Fruit fly (Drosophila melanogaster): ENCODE data around the gene Jhbp12.

Gene Jhbp12

dm6 chr3R:24521313-24521712 lies 3.3 kb upstream of the Jhbp12 start:
- TF ChIP-seq CG32264 (GFP tag; optimal IDR thresholded peaks at IDR 0.05) (no peak), N (GFP tag; optimal IDR thresholded peaks at IDR 0.05) (no peak), h (GFP tag; optimal IDR thresholded peaks at IDR 0.05) (no peak), jim (GFP tag; optimal IDR thresholded peaks at IDR 0.05) (no peak), Dfd (GFP tag; optimal IDR thresholded peaks at IDR 0.05) (no peak), br (GFP tag; optimal IDR thresholded peaks at IDR 0.05) (no peak), Myc (optimal IDR thresholded peaks at IDR 0.05) (no peak), psq (GFP tag; optimal IDR thresholded peaks at IDR 0.05) (no peak), foxo (GFP tag; optimal IDR thresholded peaks at IDR 0.05) (no peak), CG9705 (GFP tag; optimal IDR thresholded peaks at IDR 0.05) (no peak), fru (GFP tag; optimal IDR thresholded peaks at IDR 0.05) (no peak), Hnf4 (GFP tag; optimal IDR thresholded peaks at IDR 0.05) (no peak), CrebA (GFP tag; optimal IDR thresholded peaks at IDR 0.05; ENCODE audit: borderline replicate concordance) (no peak), lola (GFP tag; optimal IDR thresholded peaks at IDR 0.05) (no peak), Hr83 (GFP tag; optimal IDR thresholded peaks at IDR 0.05; ENCODE audit: poor library complexity, severe bottlenecking) (no peak), Hr78 (GFP tag; optimal IDR thresholded peaks at IDR 0.05) (no peak), dmrt93B (GFP tag; optimal IDR thresholded peaks at IDR 0.05) (no peak), sage (GFP tag; optimal IDR thresholded peaks at IDR 0.05) (no peak), usp (GFP tag; optimal IDR thresholded peaks at IDR 0.05) (no peak)

- no peak for TF ChIP-seq sage (GFP tag; optimal IDR thresholded peaks at IDR 0.05)
- no peak for TF ChIP-seq sv (GFP tag; optimal IDR thresholded peaks at IDR 0.05)
- TF ChIP-seq lola (GFP tag; optimal IDR thresholded peaks at IDR 0.05) = no peak
- TF ChIP-seq Hr78 (GFP tag; optimal IDR thresholded peaks at IDR 0.05) = no peak
- no peak for TF ChIP-seq br (GFP tag; optimal IDR thresholded peaks at IDR 0.05)
- no peak for TF ChIP-seq GATAd (GFP tag; optimal IDR thresholded peaks at IDR 0.05)
- TF ChIP-seq Rel (GFP tag; optimal IDR thresholded peaks at IDR 0.05) = no peak
- TF ChIP-seq Rel (tag; optimal IDR thresholded peaks at IDR 0.05) = no peak
- no peak for TF ChIP-seq usp (GFP tag; optimal IDR thresholded peaks at IDR 0.05)
- no peak for TF ChIP-seq N (GFP tag; optimal IDR thresholded peaks at IDR 0.05)
- TF ChIP-seq Jra (GFP tag; optimal IDR thresholded peaks at IDR 0.05) = no peak
- TF ChIP-seq Vsx2 (GFP tag; optimal IDR thresholded peaks at IDR 0.05; ENCODE audit: partially characterized antibody) = no peak
- no peak for TF ChIP-seq brk (GFP tag; optimal IDR thresholded peaks at IDR 0.05)
- TF ChIP-seq Mio (GFP tag; optimal IDR thresholded peaks at IDR 0.05) = no peak
- TF ChIP-seq Hr83 (GFP tag; optimal IDR thresholded peaks at IDR 0.05; ENCODE audit: poor library complexity, severe bottlenecking) = no peak
- TF ChIP-seq OdsH (GFP tag; optimal IDR thresholded peaks at IDR 0.05) = no peak
- no peak for TF ChIP-seq HLH106 (tag; optimal IDR thresholded peaks at IDR 0.05)
- TF ChIP-seq fru (GFP tag; optimal IDR thresholded peaks at IDR 0.05) = no peak
- TF ChIP-seq jim (GFP tag; optimal IDR thresholded peaks at IDR 0.05) = no peak
- no peak for TF ChIP-seq foxo (GFP tag; optimal IDR thresholded peaks at IDR 0.05)
Observed at dm6 chr3R:24523578-24523977, 1.0 kb upstream of the Jhbp12 start, which contains the start of gene CG13622. TSS of gene CG13622 (minus strand) at chr3R:24523678.

dm6 chr3R:24525983-24526661 lies 1.5 kb downstream of the Jhbp12 start:
- no peak for TF ChIP-seq jim (GFP tag; optimal IDR thresholded peaks at IDR 0.05)
- no peak for TF ChIP-seq usp (GFP tag; optimal IDR thresholded peaks at IDR 0.05)
- TF ChIP-seq CG32264 (GFP tag; optimal IDR thresholded peaks at IDR 0.05) = no peak
- no peak for TF ChIP-seq HLH106 (tag; optimal IDR thresholded peaks at IDR 0.05)
- TF ChIP-seq tai (GFP tag; optimal IDR thresholded peaks at IDR 0.05) = no peak
- no peak for TF ChIP-seq N (GFP tag; optimal IDR thresholded peaks at IDR 0.05)
- no peak for TF ChIP-seq Myc (optimal IDR thresholded peaks at IDR 0.05)
- TF ChIP-seq Hr83 (GFP tag; optimal IDR thresholded peaks at IDR 0.05; ENCODE audit: poor library complexity, severe bottlenecking) = no peak
- no peak for TF ChIP-seq Hnf4 (GFP tag; optimal IDR thresholded peaks at IDR 0.05)
- no peak for TF ChIP-seq Mio (GFP tag; optimal IDR thresholded peaks at IDR 0.05)
- TF ChIP-seq psq (GFP tag; optimal IDR thresholded peaks at IDR 0.05) = no peak
- no peak for TF ChIP-seq Vsx2 (GFP tag; optimal IDR thresholded peaks at IDR 0.05; ENCODE audit: partially characterized antibody)
- no peak for TF ChIP-seq woc (GFP tag; optimal IDR thresholded peaks at IDR 0.05)

- TF ChIP-seq brk (GFP tag; optimal IDR thresholded peaks at IDR 0.05) (no peak), Hr78 (GFP tag; optimal IDR thresholded peaks at IDR 0.05) (no peak), sv (GFP tag; optimal IDR thresholded peaks at IDR 0.05) (no peak), Jra (GFP tag; optimal IDR thresholded peaks at IDR 0.05) (no peak), br (GFP tag; optimal IDR thresholded peaks at IDR 0.05) (no peak), Abd-B (GFP tag; optimal IDR thresholded peaks at IDR 0.05) (no peak), dsf (GFP tag; optimal IDR thresholded peaks at IDR 0.05; ENCODE audit: borderline replicate concordance) (no peak), OdsH (GFP tag; optimal IDR thresholded peaks at IDR 0.05) (no peak)
Observed at dm6 chr3R:24527845-24528244, 3.3 kb downstream of the Jhbp12 start, which contains the start of gene CG6607. TSS of gene CG6607 (plus strand) at chr3R:24528047.

Measured in whole organism, wandering third instar larva.